Fruit fly (Drosophila melanogaster): ENCODE data around the gene CG8500.

dm6 chr3R:9813861-9814260, 29.4 kb downstream of the CG8500 start, which contains the start of gene eloF:
- TF ChIP-seq CG8478 (optimal IDR thresholded peaks at IDR 0.05) (no peak), CTCF (optimal IDR thresholded peaks at IDR 0.05) (no peak)

Data from S2 (cell line).